Fruit fly (Drosophila melanogaster): ENCODE results near the gene CG14739.

The CG14739 gene

dm6 chr3R:12016828-12017280 lies 32.2 kb downstream of the CG14739 start, which contains the start of the genes DCAF12 and Spt3 (continued):
- TF ChIP-seq HLH4C (GFP tag; IDR thresholded peaks at IDR 0.05; ENCODE audit: partially characterized antibody), result peak; percentile 93
- TF ChIP-seq CG12769 (tag; optimal IDR thresholded peaks at IDR 0.05), result no peak
- peak; percentile 7 for TF ChIP-seq slou (GFP tag; optimal IDR thresholded peaks at IDR 0.05)
- TF ChIP-seq CG18476 (GFP tag; optimal IDR thresholded peaks at IDR 0.05), result no peak
- TF ChIP-seq klu (GFP tag; IDR thresholded peaks at IDR 0.05), result no peak
- no peak for TF ChIP-seq CG9876 (GFP tag; optimal IDR thresholded peaks at IDR 0.05)
- TF ChIP-seq CG15514 (GFP tag; optimal IDR thresholded peaks at IDR 0.05), result peak; percentile 99
- TF ChIP-seq cad (GFP tag; optimal IDR thresholded peaks at IDR 0.05), result no peak
- TF ChIP-seq Myb (GFP tag; optimal IDR thresholded peaks at IDR 0.05), result no peak
- TF ChIP-seq Hr51 (GFP tag; optimal IDR thresholded peaks at IDR 0.05), result peak in 1 of 2 experiments; percentile 41
- peak; percentile 10 for TF ChIP-seq D19B (GFP tag; optimal IDR thresholded peaks at IDR 0.05)
- no peak for TF ChIP-seq Sox102F (GFP tag; optimal IDR thresholded peaks at IDR 0.05)
- no peak for TF ChIP-seq Poxn (GFP tag; IDR thresholded peaks at IDR 0.05)
- 0 out of 3 replicates have a peak, but pooled peaks have one; percentile 58 for TF ChIP-seq ken (GFP tag; IDR thresholded peaks at IDR 0.05)
- 0 out of 2 replicates have a peak, but pooled peaks have one; percentile 21 for TF ChIP-seq wdn (GFP tag; IDR thresholded peaks at IDR 0.05)
- no peak for TF ChIP-seq CG15269 (tag; optimal IDR thresholded peaks at IDR 0.05)
- TF ChIP-seq D19A (tag; optimal IDR thresholded peaks at IDR 0.05), result peak; percentile 55
- peak; percentile 71 for TF ChIP-seq Ptx1 (GFP tag; IDR thresholded peaks at IDR 0.05)
- peak; percentile 32 for TF ChIP-seq CG2120 (GFP tag; optimal IDR thresholded peaks at IDR 0.05)
- TF ChIP-seq slbo (GFP tag; IDR thresholded peaks at IDR 0.05), result peak; percentile 77
- no peak for TF ChIP-seq wor (GFP tag; IDR thresholded peaks at IDR 0.05)
- TF ChIP-seq CG7839 (tag; optimal IDR thresholded peaks at IDR 0.05), result no peak
- TF ChIP-seq Nf-YB (GFP tag; optimal IDR thresholded peaks at IDR 0.05), result peak; percentile 11
- TF ChIP-seq ab (GFP tag; optimal IDR thresholded peaks at IDR 0.05), result no peak
- no peak for TF ChIP-seq Atf-2 (GFP tag; optimal IDR thresholded peaks at IDR 0.05)
- TF ChIP-seq tx (GFP tag; optimal IDR thresholded peaks at IDR 0.05), result no peak
- no peak for TF ChIP-seq cato (GFP tag; optimal IDR thresholded peaks at IDR 0.05; ENCODE audit: borderline replicate concordance)
- TF ChIP-seq CG3281 (GFP tag; optimal IDR thresholded peaks at IDR 0.05), result peak; percentile 63
- peak; percentile 74 for TF ChIP-seq CG9437 (GFP tag; optimal IDR thresholded peaks at IDR 0.05)
- no peak for TF ChIP-seq CG1792 (GFP tag; optimal IDR thresholded peaks at IDR 0.05)
- no peak for TF ChIP-seq lov (optimal IDR thresholded peaks at IDR 0.05)
- no peak for TF ChIP-seq lov (GFP tag; IDR thresholded peaks at IDR 0.05)
- no peak for TF ChIP-seq Dip2 (GFP tag; IDR thresholded peaks at IDR 0.05)
- TF ChIP-seq CG3995 (GFP tag; optimal IDR thresholded peaks at IDR 0.05), result peak; percentile 27
- TF ChIP-seq Hmx (GFP tag; optimal IDR thresholded peaks at IDR 0.05), result no peak
- no peak for TF ChIP-seq cwo (GFP tag; optimal IDR thresholded peaks at IDR 0.05)
- TF ChIP-seq hbn (GFP tag; IDR thresholded peaks at IDR 0.05; ENCODE audit: partially characterized antibody), result peak; percentile 76
- TF ChIP-seq CG11085 (GFP tag; IDR thresholded peaks at IDR 0.05), result no peak
- TF ChIP-seq CG8089 (GFP tag; optimal IDR thresholded peaks at IDR 0.05), result no peak
- no peak for TF ChIP-seq gsb (GFP tag; IDR thresholded peaks at IDR 0.05)
- peak; percentile 36 for TF ChIP-seq Deaf1 (tag; optimal IDR thresholded peaks at IDR 0.05)
- no peak for TF ChIP-seq CG12071 (GFP tag; optimal IDR thresholded peaks at IDR 0.05)
- TF ChIP-seq insv (GFP tag; optimal IDR thresholded peaks at IDR 0.05), result peak in 1 of 2 experiments; percentile 23
- TF ChIP-seq bcd (GFP tag; optimal IDR thresholded peaks at IDR 0.05), result peak; percentile 57
- no peak for TF ChIP-seq CG13894 (tag; optimal IDR thresholded peaks at IDR 0.05)
- peak; percentile 64 for TF ChIP-seq CG10147 (GFP tag; optimal IDR thresholded peaks at IDR 0.05)
- TF ChIP-seq Sin3A (optimal IDR thresholded peaks at IDR 0.05), result no peak
- TF ChIP-seq tna (GFP tag; IDR thresholded peaks at IDR 0.05; ENCODE audit: partially characterized antibody), result peak; percentile 82
- peak; percentile 63 for TF ChIP-seq lab (GFP tag; optimal IDR thresholded peaks at IDR 0.05)
- TF ChIP-seq Sry-δ (GFP tag; optimal IDR thresholded peaks at IDR 0.05), result peak; percentile 75
- no peak for TF ChIP-seq pros (GFP tag; optimal IDR thresholded peaks at IDR 0.05)
